Fruit fly (Drosophila melanogaster): ENCODE data around the gene Rpn3.

Rpn3 gene

dm6 chr2L:19019160-19019592, 32.4 kb upstream of the Rpn3 start (continued):
- TF ChIP-seq CG12104 (GFP tag; optimal IDR thresholded peaks at IDR 0.05), result no peak
- TF ChIP-seq Dbx (GFP tag; IDR thresholded peaks at IDR 0.05), result no peak
- no peak for TF ChIP-seq CG7963 (GFP tag; IDR thresholded peaks at IDR 0.05; ENCODE audit: partially characterized antibody)
- peak; percentile 27 for TF ChIP-seq grau (tag; optimal IDR thresholded peaks at IDR 0.05)
- no peak for TF ChIP-seq trem (tag; optimal IDR thresholded peaks at IDR 0.05)
- no peak for TF ChIP-seq CG12071 (GFP tag; optimal IDR thresholded peaks at IDR 0.05)
- no peak for TF ChIP-seq psq (GFP tag; optimal IDR thresholded peaks at IDR 0.05)
- no peak for TF ChIP-seq CG8765 (GFP tag; IDR thresholded peaks at IDR 0.05)
- TF ChIP-seq CG13624 (GFP tag; optimal IDR thresholded peaks at IDR 0.05), result no peak
- TF ChIP-seq Drgx (GFP tag; IDR thresholded peaks at IDR 0.05), result no peak
- no peak for TF ChIP-seq CG10274 (GFP tag; optimal IDR thresholded peaks at IDR 0.05)
- TF ChIP-seq CG32767 (GFP tag; IDR thresholded peaks at IDR 0.05), result no peak
- no peak for TF ChIP-seq fd102C (GFP tag; optimal IDR thresholded peaks at IDR 0.05)
- TF ChIP-seq slbo (GFP tag; IDR thresholded peaks at IDR 0.05), result peak; percentile 31; the same call in 1 of the 2 replicates
- TF ChIP-seq CG10267 (tag; optimal IDR thresholded peaks at IDR 0.05), result peak; percentile 14

dm6 chr2L:19019640-19020039, 31.9 kb upstream of the Rpn3 start:
- TF ChIP-seq ham (GFP tag; IDR thresholded peaks at IDR 0.05), result no peak
- TF ChIP-seq CG13894 (tag; optimal IDR thresholded peaks at IDR 0.05), result peak; percentile 25
- TF ChIP-seq prd (optimal IDR thresholded peaks at IDR 0.05), result no peak
- TF ChIP-seq prd (GFP tag; IDR thresholded peaks at IDR 0.05), result no peak
- TF ChIP-seq Med (GFP tag), result peak; percentile 49
- peak; percentile 1 for TF ChIP-seq Fer1 (GFP tag; optimal IDR thresholded peaks at IDR 0.05)
- peak; percentile 66; the same call in 1 of the 2 replicates for TF ChIP-seq Adf1 (GFP tag; IDR thresholded peaks at IDR 0.05)
- TF ChIP-seq dysf (GFP tag; IDR thresholded peaks at IDR 0.05), result 0 out of 3 replicates have a peak, but pooled peaks have one; percentile 3
- peak; percentile 34 for TF ChIP-seq CG10543 (GFP tag; optimal IDR thresholded peaks at IDR 0.05)
- peak; percentile 96 for TF ChIP-seq abd-A (tag; optimal IDR thresholded peaks at IDR 0.05)
- peak; percentile 89 for TF ChIP-seq Hey (tag; optimal IDR thresholded peaks at IDR 0.05)
- peak; percentile 65 for TF ChIP-seq sqz (GFP tag; optimal IDR thresholded peaks at IDR 0.05)
- peak; percentile 41 for TF ChIP-seq CG17359 (tag; optimal IDR thresholded peaks at IDR 0.05)
- no peak for TF ChIP-seq Rfx (GFP tag; IDR thresholded peaks at IDR 0.05)
- no peak for TF ChIP-seq slp2 (GFP tag; optimal IDR thresholded peaks at IDR 0.05)
- no peak for TF ChIP-seq Gsc (GFP tag; IDR thresholded peaks at IDR 0.05)
- TF ChIP-seq CG4360 (GFP tag; IDR thresholded peaks at IDR 0.05), result 0 out of 2 replicates have a peak, but pooled peaks have one; percentile 8
- TF ChIP-seq CG9817 (tag; optimal IDR thresholded peaks at IDR 0.05), result no peak
- TF ChIP-seq crol (GFP tag; IDR thresholded peaks at IDR 0.05), result peak; percentile 38; the same call in 1 of the 2 replicates
- TF ChIP-seq hkb (optimal IDR thresholded peaks at IDR 0.05), result no peak
- TF ChIP-seq hkb (GFP tag; IDR thresholded peaks at IDR 0.05), result no peak
- peak in 1 of 2 experiments; percentile 51 for TF ChIP-seq Hr51 (GFP tag; optimal IDR thresholded peaks at IDR 0.05)
- TF ChIP-seq CG32772 (GFP tag; IDR thresholded peaks at IDR 0.05), result 0 out of 2 replicates have a peak, but pooled peaks have one; percentile 19
